Worm (Caenorhabditis elegans) whole organism, L2 larva: Measurements from ENCODE around the gene nspg-1.

Source experiments
- C34F6.9 ChIP-seq: fragments of 150-350 bp; optimal IDR thresholded peaks from 2 replicates; lab custom pipeline; 2014; ENCODE audit warnings: missing biosample characterization, missing genetic modification characterization
- F13H6.1 ChIP-seq: sonication (generic microtip); optimal IDR thresholded peaks from 2 replicates; lab custom pipeline; 2016; ENCODE audit warnings: missing genetic modification characterization, missing compliant biosample characterization
- R02D3.7 ChIP-seq: fragments of 150-350 bp; optimal IDR thresholded peaks from 2 replicates; lab custom pipeline; 2014; ENCODE audit warnings: missing biosample characterization, missing genetic modification characterization
- Y55F3AM.14 ChIP-seq: fragments of 200-800 bp; sonication (Bioruptor generic); optimal IDR thresholded peaks from 2 replicates; lab custom pipeline; 2018; ENCODE audit warnings: mild to moderate bottlenecking, missing genetic modification characterization, missing compliant biosample characterization
- ZK546.5 ChIP-seq: sonication (generic microtip); optimal IDR thresholded peaks from 2 replicates; lab custom pipeline; 2017; ENCODE audit warnings: missing biosample characterization, missing genetic modification characterization
- alr-1 ChIP-seq: fragments of 150-350 bp; optimal IDR thresholded peaks from 2 replicates; lab custom pipeline; 2014; ENCODE audit warnings: missing biosample characterization, missing genetic modification characterization
- aly-2 ChIP-seq: fragments of 150-350 bp; optimal IDR thresholded peaks from 2 replicates; lab custom pipeline; 2014; ENCODE audit warnings: missing biosample characterization, missing genetic modification characterization
- ama-1 ChIP-seq: fragments of 150-350 bp; optimal IDR thresholded peaks from 2 replicates; lab custom pipeline; 2018; ENCODE audit warnings: inconsistent platforms
- blmp-1 ChIP-seq: sonication (generic microtip); optimal IDR thresholded peaks from 2 replicates; lab custom pipeline; 2017; ENCODE audit warnings: missing genetic modification characterization, mild to moderate bottlenecking, missing compliant biosample characterization, antibody characterized with exemption, moderate library complexity; ENCODE audit not compliant: insufficient read depth
- ceh-16 ChIP-seq: fragments of 150-350 bp; optimal IDR thresholded peaks from 2 replicates; lab custom pipeline; 2014; ENCODE audit warnings: missing biosample characterization, missing genetic modification characterization
- ceh-82 ChIP-seq: fragments of 150-350 bp; optimal IDR thresholded peaks from 2 replicates; lab custom pipeline; 2014; ENCODE audit warnings: missing biosample characterization, missing genetic modification characterization
- crh-2 ChIP-seq: sonication (generic microtip); optimal IDR thresholded peaks from 2 replicates; lab custom pipeline; 2017; ENCODE audit warnings: missing biosample characterization, missing genetic modification characterization
- dmd-4 ChIP-seq: sonication (generic microtip); optimal IDR thresholded peaks from 2 replicates; lab custom pipeline; 2017; ENCODE audit warnings: missing biosample characterization, missing genetic modification characterization
- egl-27 ChIP-seq: sonication (generic microtip); optimal IDR thresholded peaks from 3 replicates; lab custom pipeline; 2017; ENCODE audit warnings: missing biosample characterization, missing genetic modification reagents, missing genetic modification characterization
- fos-1 ChIP-seq: fragments of 150-350 bp; optimal IDR thresholded peaks from 2 replicates; lab custom pipeline; 2014; ENCODE audit warnings: missing biosample characterization, missing genetic modification characterization
- gmeb-1 ChIP-seq: fragments of 150-350 bp; optimal IDR thresholded peaks from 2 replicates; lab custom pipeline; 2014; ENCODE audit warnings: missing biosample characterization, missing genetic modification characterization
- lin-11 ChIP-seq: fragments of 150-350 bp; sonication (generic microtip); optimal IDR thresholded peaks from 2 replicates; lab custom pipeline; 2014; ENCODE audit warnings: missing biosample characterization, missing genetic modification characterization, inconsistent platforms, mixed read lengths
- lin-13 ChIP-seq: fragments of 150-350 bp; optimal IDR thresholded peaks from 2 replicates; lab custom pipeline; 2014; ENCODE audit warnings: missing biosample characterization, missing genetic modification reagents, missing genetic modification characterization
- lin-39 ChIP-seq: fragments of 150-350 bp; optimal IDR thresholded peaks from 2 replicates; lab custom pipeline; 2014; ENCODE audit warnings: missing biosample characterization, missing genetic modification reagents, missing genetic modification characterization
- lsy-2 ChIP-seq, 2 experiments: fragments of 150-350 bp in 1 of 2; sonication (generic microtip) in 1 of 2; optimal IDR thresholded peaks; 2 replicates each; lab custom pipeline; 2014 to 2017; ENCODE audit warnings: missing biosample characterization in 2 of 2, missing genetic modification characterization in 2 of 2
- mab-5 ChIP-seq: fragments of 150-350 bp; optimal IDR thresholded peaks from 2 replicates; lab custom pipeline; 2014; ENCODE audit warnings: missing biosample characterization, missing genetic modification characterization
- mbf-1 ChIP-seq: sonication (generic microtip); optimal IDR thresholded peaks from 2 replicates; lab custom pipeline; 2017; ENCODE audit warnings: missing biosample characterization, missing genetic modification characterization
- mdl-1 ChIP-seq, 2 experiments: fragments of 150-350 bp in 1 of 2; sonication (generic microtip) in 1 of 2; optimal IDR thresholded peaks; 2 replicates each; lab custom pipeline; 2017; ENCODE audit warnings: missing biosample characterization in 2 of 2, missing genetic modification characterization in 2 of 2
- nhr-11 ChIP-seq: fragments of 150-350 bp; optimal IDR thresholded peaks from 2 replicates; lab custom pipeline; 2014; ENCODE audit warnings: missing biosample characterization, missing genetic modification characterization
- nhr-12 ChIP-seq: fragments of 150-350 bp; optimal IDR thresholded peaks from 2 replicates; lab custom pipeline; 2014; ENCODE audit warnings: missing biosample characterization, missing genetic modification characterization
- nhr-129 ChIP-seq: fragments of 150-350 bp; optimal IDR thresholded peaks from 2 replicates; lab custom pipeline; 2014; ENCODE audit warnings: missing biosample characterization, missing genetic modification characterization
- nhr-21 ChIP-seq: fragments of 150-350 bp; optimal IDR thresholded peaks from 2 replicates; lab custom pipeline; 2014; ENCODE audit warnings: missing biosample characterization, missing genetic modification characterization
- nhr-23 ChIP-seq: fragments of 150-350 bp; optimal IDR thresholded peaks from 2 replicates; lab custom pipeline; 2014; ENCODE audit warnings: missing biosample characterization, missing genetic modification reagents, missing genetic modification characterization
- nhr-237 ChIP-seq: fragments of 150-350 bp; optimal IDR thresholded peaks from 2 replicates; lab custom pipeline; 2014; ENCODE audit warnings: missing biosample characterization, missing genetic modification characterization
- nhr-25 ChIP-seq: fragments of 150-350 bp; sonication (generic microtip); optimal IDR thresholded peaks from 3 replicates; lab custom pipeline; 2014; ENCODE audit warnings: missing biosample characterization, missing genetic modification characterization
- nhr-6 ChIP-seq: fragments of 150-350 bp; optimal IDR thresholded peaks from 2 replicates; lab custom pipeline; 2014; ENCODE audit warnings: missing biosample characterization, missing genetic modification characterization
- nhr-77 ChIP-seq: fragments of 150-350 bp; optimal IDR thresholded peaks from 2 replicates; lab custom pipeline; 2014; ENCODE audit warnings: missing biosample characterization, missing genetic modification characterization
- peb-1 ChIP-seq: fragments of 150-350 bp; optimal IDR thresholded peaks from 2 replicates; lab custom pipeline; 2014; ENCODE audit warnings: missing biosample characterization, missing genetic modification characterization
- sem-4 ChIP-seq: fragments of 150-350 bp; optimal IDR thresholded peaks from 2 replicates; lab custom pipeline; 2014; ENCODE audit warnings: missing biosample characterization, missing genetic modification reagents, missing genetic modification characterization
- skn-1 ChIP-seq: sonication (generic microtip); optimal IDR thresholded peaks from 2 replicates; lab custom pipeline; 2017; ENCODE audit warnings: missing biosample characterization, missing genetic modification characterization
- sma-3 ChIP-seq: sonication (generic microtip); optimal IDR thresholded peaks from 2 replicates; lab custom pipeline; 2016; ENCODE audit warnings: missing genetic modification reagents, missing genetic modification characterization, missing compliant biosample characterization
- sma-9 ChIP-seq, 2 experiments: fragments of 150-350 bp in 1 of 2; sonication (generic microtip) in 1 of 2; optimal IDR thresholded peaks; 2 replicates each; lab custom pipeline; 2014 to 2016; ENCODE audit warnings: missing genetic modification characterization in 2 of 2, mild to moderate bottlenecking in 1 of 2, missing biosample characterization in 1 of 2, missing compliant biosample characterization in 1 of 2, missing genetic modification reagents in 1 of 2, moderate library complexity in 1 of 2
- snpc-4 ChIP-seq: fragments of 150-350 bp; optimal IDR thresholded peaks from 2 replicates; lab custom pipeline; 2014; ENCODE audit warnings: missing biosample characterization, missing genetic modification characterization
- unc-39 ChIP-seq: fragments of 150-350 bp; optimal IDR thresholded peaks from 2 replicates; lab custom pipeline; 2014; ENCODE audit warnings: missing biosample characterization, missing genetic modification characterization
- unc-55 ChIP-seq: fragments of 150-350 bp; sonication (generic microtip); optimal IDR thresholded peaks from 3 replicates; lab custom pipeline; 2014; ENCODE audit warnings: missing biosample characterization, missing genetic modification reagents, missing genetic modification characterization
- zag-1 ChIP-seq: fragments of 150-350 bp; optimal IDR thresholded peaks from 2 replicates; lab custom pipeline; 2014; ENCODE audit warnings: missing biosample characterization, missing genetic modification characterization
- ztf-1 ChIP-seq: fragments of 200-800 bp; sonication (Bioruptor generic); conservative IDR thresholded peaks from 2 replicates; pipeline ENCODE4 v1.3.6; 2022; ENCODE audit warnings: missing genetic modification characterization, missing compliant biosample characterization
- ztf-11 ChIP-seq: sonication (generic microtip); optimal IDR thresholded peaks from 2 replicates; lab custom pipeline; 2017; ENCODE audit warnings: missing biosample characterization, missing genetic modification characterization
- ztf-4 ChIP-seq: fragments of 150-350 bp; optimal IDR thresholded peaks from 2 replicates; lab custom pipeline; 2014; ENCODE audit warnings: missing biosample characterization, missing genetic modification characterization

The nspg-1 gene

ce11 chrV:12818486-12818885 lies 49.4 kb downstream of the nspg-1 start:
- no peak for TF ChIP-seq dmd-4 (tag; lab: Kevin White, UChicago)
- no peak for TF ChIP-seq R02D3.7 (tag; lab: Kevin White, UChicago)
- no peak for TF ChIP-seq lin-13 (GFP tag; lab: Kevin White, UChicago)
- no peak for TF ChIP-seq unc-55 (GFP tag; lab: Kevin White, UChicago)
- TF ChIP-seq zag-1 = no peak
- TF ChIP-seq aly-2 (tag; lab: Kevin White, UChicago) = no peak
- no peak for TF ChIP-seq F13H6.1 (tag; lab: Kevin White, UChicago)
- no peak for TF ChIP-seq sem-4 (tag; lab: Kevin White, UChicago)
- no peak for TF ChIP-seq nhr-77
- TF ChIP-seq unc-39 (tag; lab: Kevin White, UChicago) = no peak
- TF ChIP-seq Y55F3AM.14 = no peak
- TF ChIP-seq C34F6.9 (tag; lab: Kevin White, UChicago) = no peak
- TF ChIP-seq crh-2 = no peak
- TF ChIP-seq sma-3 (GFP tag; lab: Kevin White, UChicago) = no peak
- TF ChIP-seq, all 48 proteins: peak for 0

- TF ChIP-seq nhr-11 (tag; lab: Kevin White, UChicago) (no peak), ztf-11 (no peak), sem-4 (tag; lab: Kevin White, UChicago) (peak; percentile 19), ztf-4 (tag; lab: Kevin White, UChicago) (peak; percentile 10)
Observed at ce11 chrV:12816672-12817071, 51.2 kb downstream of the nspg-1 start.

DNA sequence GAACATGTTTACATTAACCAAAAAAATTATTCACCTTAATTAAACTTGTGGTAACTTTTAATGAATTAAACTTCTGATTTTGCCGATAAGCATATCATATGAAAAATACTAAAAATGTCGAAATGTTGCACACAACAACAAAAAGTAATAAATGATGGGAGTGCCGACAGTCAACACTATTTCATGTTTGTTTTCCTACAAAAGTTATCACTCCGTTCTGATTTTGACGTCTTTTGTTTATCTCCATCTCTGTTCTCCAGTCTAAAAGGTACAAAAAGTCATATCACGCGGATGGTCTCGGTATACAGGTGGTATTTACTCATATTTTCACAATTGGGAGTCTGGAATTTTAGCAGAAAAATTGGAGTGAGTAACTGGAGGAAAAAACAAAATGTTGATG lies 52.5 kb downstream of the nspg-1 start:
- no peak for TF ChIP-seq mdl-1 (tag; optimal IDR thresholded peaks at IDR 0.05; lab: Kevin White, UChicago)
- TF ChIP-seq lsy-2 (tag; optimal IDR thresholded peaks at IDR 0.05; lab: Kevin White, UChicago) = no peak
- no peak for TF ChIP-seq blmp-1 (tag; lab: Kevin White, UChicago)
- no peak for TF ChIP-seq ceh-16 (tag; lab: Kevin White, UChicago)

DNA sequence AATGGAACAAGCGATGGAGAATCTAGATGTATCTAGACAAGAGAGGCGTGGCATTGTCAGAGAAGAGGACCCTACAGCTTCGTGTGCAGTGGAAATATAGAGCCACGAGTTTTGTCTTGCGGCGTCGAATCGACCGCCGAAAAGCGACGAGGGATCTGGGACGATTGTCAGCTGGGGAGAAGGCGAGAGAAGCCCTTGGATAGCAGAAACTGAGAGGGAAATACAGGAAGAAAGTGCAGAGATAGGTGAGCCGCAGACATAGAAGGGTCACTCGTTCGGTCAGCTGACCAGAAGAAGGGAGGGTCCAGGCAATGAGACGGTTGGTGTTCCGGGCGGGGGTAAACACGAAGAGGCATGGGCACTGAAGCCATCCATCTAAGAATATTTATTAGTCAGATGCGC lies 53.4 kb downstream of the nspg-1 start:
- TF ChIP-seq dmd-4 (tag; lab: Kevin White, UChicago) (no peak), nhr-25 (tag; lab: Kevin White, UChicago) (no peak), nhr-21 (tag; lab: Kevin White, UChicago) (no peak), lin-11 (peak; percentile 77), mab-5 (tag; lab: Kevin White, UChicago) (peak; percentile 86), ztf-4 (tag; lab: Kevin White, UChicago) (peak; percentile 63), lin-39 (tag; lab: Kevin White, UChicago) (peak; percentile 32), C34F6.9 (tag; lab: Kevin White, UChicago) (peak; percentile 88), ceh-82 (tag; lab: Kevin White, UChicago) (no peak), ztf-11 (no peak), crh-2 (peak; percentile 7), nhr-77 (no peak), nhr-12 (tag; lab: Kevin White, UChicago) (no peak), F13H6.1 (tag; lab: Kevin White, UChicago) (peak; percentile 91), nhr-129 (tag; lab: Kevin White, UChicago) (peak; percentile 84), alr-1 (tag; lab: Kevin White, UChicago) (no peak), nhr-6 (tag; lab: Kevin White, UChicago) (no peak), snpc-4 (tag; lab: Kevin White, UChicago) (peak; percentile 55), zag-1 (peak; percentile 40), unc-39 (tag; lab: Kevin White, UChicago) (peak; percentile 4), ama-1 (lab: Kevin White, UChicago) (no peak), nhr-11 (tag; lab: Kevin White, UChicago) (no peak), skn-1 (tag; lab: Kevin White, UChicago) (no peak), aly-2 (tag; lab: Kevin White, UChicago) (no peak), Y55F3AM.14 (peak; percentile 69), ztf-1 (no peak), ZK546.5 (no peak), gmeb-1 (tag; lab: Kevin White, UChicago) (peak; percentile 12), mbf-1 (no peak), mdl-1 (tag; optimal IDR thresholded peaks at IDR 0.05; lab: Kevin White, UChicago) (peak; percentile 14 to 65), nhr-237 (tag; lab: Kevin White, UChicago) (no peak), egl-27 (tag; lab: Kevin White, UChicago) (peak; percentile 64), sma-3 (GFP tag; lab: Kevin White, UChicago) (no peak), sem-4 (tag; lab: Kevin White, UChicago) (peak; percentile 60), peb-1 (tag; lab: Kevin White, UChicago) (no peak), ceh-16 (tag; lab: Kevin White, UChicago) (no peak), unc-55 (GFP tag; lab: Kevin White, UChicago) (peak; percentile 42), nhr-23 (no peak), lsy-2 (tag; optimal IDR thresholded peaks at IDR 0.05; lab: Kevin White, UChicago) (peak in 1 of 2 experiments; percentile 79), lin-13 (GFP tag; lab: Kevin White, UChicago) (peak; percentile 40), blmp-1 (tag; lab: Kevin White, UChicago) (no peak), sma-9 (GFP tag; optimal IDR thresholded peaks at IDR 0.05; lab: Kevin White, UChicago) (peak; percentile 87), sma-9 (tag; optimal IDR thresholded peaks at IDR 0.05; lab: Kevin White, UChicago) (no peak), fos-1 (tag; lab: Kevin White, UChicago) (no peak)
